Fruit fly (Drosophila melanogaster): ENCODE measurements around the gene Rubicon.
A peak's percentile ranks its signal among the peaks of the same experiment; 100 is the strongest.

Gene Rubicon

dm6 chrX:8681822-8682632, 5.2 kb downstream of the Rubicon start (continued):
- peak; percentile 13 for TF ChIP-seq lilli (GFP tag; optimal IDR thresholded peaks at IDR 0.05)
- peak; percentile 86 for TF ChIP-seq cwo (GFP tag; optimal IDR thresholded peaks at IDR 0.05)
- no peak for TF ChIP-seq jumu (GFP tag; optimal IDR thresholded peaks at IDR 0.05)
- no peak for TF ChIP-seq Bteb2 (GFP tag; optimal IDR thresholded peaks at IDR 0.05)
- no peak for TF ChIP-seq CG43689 (GFP tag; IDR thresholded peaks at IDR 0.05)
- no peak for TF ChIP-seq BtbVII (GFP tag; optimal IDR thresholded peaks at IDR 0.05)
- TF ChIP-seq chif (GFP tag; optimal IDR thresholded peaks at IDR 0.05), result no peak
- TF ChIP-seq CTCF (GFP tag; optimal IDR thresholded peaks at IDR 0.05), result peak; percentile 87
- no peak for TF ChIP-seq CG12942 (GFP tag; optimal IDR thresholded peaks at IDR 0.05)
- TF ChIP-seq CG2120 (GFP tag; optimal IDR thresholded peaks at IDR 0.05), result no peak
- TF ChIP-seq klu (GFP tag; IDR thresholded peaks at IDR 0.05), result no peak
- TF ChIP-seq CG7839 (tag; optimal IDR thresholded peaks at IDR 0.05), result no peak
- no peak for TF ChIP-seq Usf (GFP tag; optimal IDR thresholded peaks at IDR 0.05)
- TF ChIP-seq Ravus (GFP tag; IDR thresholded peaks at IDR 0.05), result no peak
- TF ChIP-seq pita (GFP tag; optimal IDR thresholded peaks at IDR 0.05), result no peak

- TF ChIP-seq sug (tag; optimal IDR thresholded peaks at IDR 0.05) (peak; percentile 41), lab (GFP tag; optimal IDR thresholded peaks at IDR 0.05) (peak; percentile 16), CG13296 (GFP tag; optimal IDR thresholded peaks at IDR 0.05) (peak; percentile 18), schlank (tag; optimal IDR thresholded peaks at IDR 0.05) (no peak), exex (tag; optimal IDR thresholded peaks at IDR 0.05) (peak; percentile 99), CG1233 (GFP tag; optimal IDR thresholded peaks at IDR 0.05) (no peak), ci (GFP tag; IDR thresholded peaks at IDR 0.05) (no peak), CG8388 (GFP tag; optimal IDR thresholded peaks at IDR 0.05) (no peak), sens (GFP tag) (peak; percentile 19), Nf-YB (GFP tag; optimal IDR thresholded peaks at IDR 0.05) (peak; percentile 75), sd (tag; optimal IDR thresholded peaks at IDR 0.05) (peak; percentile 66), seq (GFP tag; IDR thresholded peaks at IDR 0.05) (no peak), unpg (GFP tag; optimal IDR thresholded peaks at IDR 0.05) (peak; percentile 7), Ravus (GFP tag; IDR thresholded peaks at IDR 0.05) (no peak), CG34376 (GFP tag; optimal IDR thresholded peaks at IDR 0.05) (peak; percentile 57), CG13894 (tag; optimal IDR thresholded peaks at IDR 0.05) (peak; percentile 12), CG2678 (tag; optimal IDR thresholded peaks at IDR 0.05) (peak; percentile 28), CrebB (tag; optimal IDR thresholded peaks at IDR 0.05) (peak; percentile 21), Deaf1 (tag; optimal IDR thresholded peaks at IDR 0.05) (peak; percentile 7), scrt (GFP tag; optimal IDR thresholded peaks at IDR 0.05) (no peak), CG15514 (GFP tag; optimal IDR thresholded peaks at IDR 0.05) (peak; percentile 25), CG14667 (GFP tag; IDR thresholded peaks at IDR 0.05) (no peak), Nf-YC (tag; optimal IDR thresholded peaks at IDR 0.05) (peak; percentile 73), chinmo (GFP tag; IDR thresholded peaks at IDR 0.05; ENCODE audit: partially characterized antibody) (0 out of 4 replicates have a peak, but pooled peaks have one; percentile 51), Rx (GFP tag; IDR thresholded peaks at IDR 0.05) (no peak), CG17568 (GFP tag; optimal IDR thresholded peaks at IDR 0.05) (peak; percentile 16), salm (tag; optimal IDR thresholded peaks at IDR 0.05) (peak; percentile 33), Atf6 (GFP tag; IDR thresholded peaks at IDR 0.05) (0 out of 2 replicates have a peak, but pooled peaks have one; percentile 9), HmgZ (tag; optimal IDR thresholded peaks at IDR 0.05) (no peak)
Observed at dm6 chrX:8685394-8685793, 8.5 kb downstream of the Rubicon start.
